Worm (Caenorhabditis elegans) whole organism, mixed stage, embryonic: ENCODE data around the gene M04D8.7.
"Not testable (repeated sequence)": the region's sequence is repeated elsewhere in the genome, so short reads cannot be mapped to it uniquely, and the experiment has no call there.

Experiments used
- blmp-1 ChIP-seq: fragments of 150-350 bp; optimal IDR thresholded peaks from 2 replicates; lab custom pipeline; 2014; ENCODE audit warnings: missing biosample characterization, missing genetic modification characterization
- ceh-39 ChIP-seq: fragments of 150-350 bp; optimal IDR thresholded peaks from 2 replicates; lab custom pipeline; 2014; ENCODE audit warnings: missing biosample characterization, missing genetic modification characterization
- ceh-43 ChIP-seq: fragments of 200-800 bp; sonication (Bioruptor generic); optimal IDR thresholded peaks from 2 replicates; lab custom pipeline; 2018; ENCODE audit warnings: mild to moderate bottlenecking, missing genetic modification characterization, moderate library complexity, missing compliant biosample characterization
- ceh-83 ChIP-seq: fragments of 200-800 bp; sonication (Bioruptor generic); optimal IDR thresholded peaks from 2 replicates; lab custom pipeline; 2018; ENCODE audit warnings: mild to moderate bottlenecking, missing genetic modification characterization, missing compliant biosample characterization
- drap-1 ChIP-seq: fragments of 200-800 bp; sonication (Bioruptor generic); optimal IDR thresholded peaks from 3 replicates; lab custom pipeline; 2018; ENCODE audit warnings: mild to moderate bottlenecking, missing genetic modification characterization, missing compliant biosample characterization
- elt-1 ChIP-seq: sonication (generic microtip); optimal IDR thresholded peaks from 2 replicates; lab custom pipeline; 2017; ENCODE audit warnings: missing genetic modification characterization, mild to moderate bottlenecking, missing compliant biosample characterization, antibody characterized with exemption, moderate library complexity, borderline replicate concordance; ENCODE audit not compliant: insufficient read depth
- flh-1 ChIP-seq: fragments of 200-800 bp; sonication (Bioruptor generic); optimal IDR thresholded peaks from 2 replicates; lab custom pipeline; 2018; ENCODE audit warnings: mild to moderate bottlenecking, missing genetic modification characterization, moderate library complexity, missing compliant biosample characterization
- hlh-1 ChIP-seq: fragments of 150-350 bp; optimal IDR thresholded peaks from 2 replicates; lab custom pipeline; 2014; ENCODE audit warnings: missing biosample characterization, missing genetic modification reagents, missing genetic modification characterization
- lin-13 ChIP-seq: fragments of 150-350 bp; optimal IDR thresholded peaks from 2 replicates; lab custom pipeline; 2014; ENCODE audit warnings: missing biosample characterization, missing genetic modification characterization
- lsy-2 ChIP-seq: fragments of 150-350 bp; optimal IDR thresholded peaks from 2 replicates; lab custom pipeline; 2014; ENCODE audit warnings: missing biosample characterization, missing genetic modification characterization
- mab-5 ChIP-seq: fragments of 150-350 bp; optimal IDR thresholded peaks from 2 replicates; lab custom pipeline; 2014; ENCODE audit warnings: missing biosample characterization, missing genetic modification characterization
- mep-1 ChIP-seq: fragments of 150-350 bp; optimal IDR thresholded peaks from 2 replicates; lab custom pipeline; 2017; ENCODE audit warnings: missing biosample characterization, missing genetic modification reagents, missing genetic modification characterization, inconsistent platforms
- mls-2 ChIP-seq: sonication (generic microtip); optimal IDR thresholded peaks from 2 replicates; lab custom pipeline; 2016; ENCODE audit warnings: mild to moderate bottlenecking, missing genetic modification characterization, moderate library complexity, missing compliant biosample characterization
- nhr-12 ChIP-seq: fragments of 150-350 bp; optimal IDR thresholded peaks from 2 replicates; lab custom pipeline; 2014; ENCODE audit warnings: missing biosample characterization, missing genetic modification characterization
- nhr-2 ChIP-seq: fragments of 150-350 bp; optimal IDR thresholded peaks from 2 replicates; lab custom pipeline; 2014; ENCODE audit warnings: missing biosample characterization, missing genetic modification characterization
- nhr-237 ChIP-seq: fragments of 150-350 bp; optimal IDR thresholded peaks from 2 replicates; lab custom pipeline; 2014; ENCODE audit warnings: missing biosample characterization, missing genetic modification characterization
- sem-2 ChIP-seq: fragments of 200-800 bp; sonication (Bioruptor generic); optimal IDR thresholded peaks from 2 replicates; lab custom pipeline; 2018; ENCODE audit warnings: mild to moderate bottlenecking, missing genetic modification characterization, missing compliant biosample characterization
- snpc-4 ChIP-seq: fragments of 150-350 bp; optimal IDR thresholded peaks from 2 replicates; lab custom pipeline; 2014; ENCODE audit warnings: missing biosample characterization, missing genetic modification characterization
- sptf-1 ChIP-seq: sonication (generic microtip); optimal IDR thresholded peaks from 2 replicates; lab custom pipeline; 2017; ENCODE audit warnings: mild to moderate bottlenecking, missing genetic modification characterization, moderate library complexity, missing compliant biosample characterization
- tbx-8 ChIP-seq: fragments of 200-800 bp; sonication (Bioruptor generic); optimal IDR thresholded peaks from 2 replicates; lab custom pipeline; 2018; ENCODE audit warnings: mild to moderate bottlenecking, missing genetic modification characterization, moderate library complexity, missing compliant biosample characterization
- unc-120 ChIP-seq: sonication (generic microtip); optimal IDR thresholded peaks from 2 replicates; lab custom pipeline; 2017; ENCODE audit warnings: missing genetic modification characterization, missing compliant biosample characterization; ENCODE audit not compliant: poor library complexity, severe bottlenecking
- unc-39 ChIP-seq: fragments of 150-350 bp; optimal IDR thresholded peaks from 2 replicates; lab custom pipeline; 2014; ENCODE audit warnings: missing biosample characterization, missing genetic modification characterization
- unc-62 ChIP-seq: fragments of 150-350 bp; optimal IDR thresholded peaks from 2 replicates; lab custom pipeline; 2014; ENCODE audit warnings: missing biosample characterization, missing genetic modification reagents, missing genetic modification characterization
- zip-8 ChIP-seq: fragments of 150-350 bp; optimal IDR thresholded peaks from 2 replicates; lab custom pipeline; 2014; ENCODE audit warnings: missing biosample characterization, missing genetic modification characterization
- ztf-11 ChIP-seq: fragments of 150-350 bp; optimal IDR thresholded peaks from 2 replicates; lab custom pipeline; 2014; ENCODE audit warnings: missing biosample characterization, missing genetic modification characterization

Gene M04D8.7

DNA sequence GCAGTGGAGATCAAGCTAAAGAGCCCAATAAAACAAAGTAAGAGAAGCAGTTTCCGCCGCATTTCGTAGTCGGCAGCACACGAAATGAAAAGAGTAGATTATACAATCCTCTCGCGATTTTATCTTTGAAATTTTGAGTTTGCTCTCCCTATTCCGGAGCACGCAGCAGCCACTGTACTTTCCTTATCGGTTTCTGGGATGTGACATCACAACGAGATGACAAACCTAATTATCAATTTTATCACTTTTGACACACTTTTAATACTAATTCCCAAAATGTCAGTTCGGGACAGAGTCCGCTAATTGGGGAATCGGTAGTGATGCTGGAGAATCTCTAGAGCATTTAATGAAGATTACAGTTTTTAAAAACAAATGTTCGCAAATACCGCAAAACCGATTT lies 12.4 kb downstream of the M04D8.7 start, which contains the start of gene T16G12.1:
Gene T16G12.1 (minus strand): TSS at position 176 of the 400 bp plus-strand sequence.
- no peak for TF ChIP-seq ceh-43 (GFP tag; lab: Kevin White, UChicago)
- TF ChIP-seq lin-13 = no peak
- no peak for TF ChIP-seq ztf-11 (tag; lab: Kevin White, UChicago)
- TF ChIP-seq tbx-8 (GFP tag; lab: Kevin White, UChicago) = no peak
- TF ChIP-seq unc-39 (tag; lab: Kevin White, UChicago) = no peak
- no peak for TF ChIP-seq drap-1 (GFP tag; lab: Kevin White, UChicago)

DNA sequence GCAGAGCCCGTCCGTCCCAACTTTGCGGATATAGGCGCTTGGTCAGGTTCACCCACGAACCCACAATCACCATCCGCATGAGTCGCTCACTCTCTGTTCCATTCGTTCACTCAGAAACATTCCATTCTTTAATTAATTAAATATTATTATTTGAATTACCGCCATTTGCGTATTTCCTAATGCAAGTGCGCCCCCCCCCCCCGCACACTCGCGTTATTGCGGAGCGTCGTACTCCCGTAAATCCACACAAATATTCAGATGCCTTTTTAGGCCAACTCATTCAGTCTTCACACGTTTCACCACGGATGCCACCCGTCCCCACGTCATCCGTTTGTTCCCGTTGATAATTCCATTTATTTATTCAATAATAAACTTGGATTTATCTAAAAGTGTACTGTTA lies 13.1 kb downstream of the M04D8.7 start, which contains the start of gene T16G12.3:
Gene T16G12.3 (plus strand): TSS at position 301 of the 400 bp plus-strand sequence.
- TF ChIP-seq mep-1, ceh-39, mab-5 (tag; lab: Kevin White, UChicago): not testable (repeated sequence)

DNA sequence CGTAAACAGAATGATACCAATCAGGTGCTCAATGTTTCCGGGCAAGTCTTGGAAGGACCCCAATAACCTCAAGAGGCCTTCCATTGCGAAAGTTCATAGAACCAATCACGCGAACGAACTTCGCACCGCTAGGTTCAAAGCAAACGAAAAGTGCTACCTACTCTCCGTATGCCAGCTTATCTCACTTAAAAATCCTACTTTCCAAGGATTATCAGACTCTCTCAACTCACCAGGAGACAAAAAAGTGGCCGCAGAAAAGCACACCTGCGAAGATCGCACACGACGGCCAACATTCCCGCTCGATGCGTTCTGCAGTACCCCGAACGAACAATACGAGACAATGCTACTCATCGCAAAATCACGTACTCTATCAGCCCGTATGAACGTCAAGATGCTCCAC lies 16.1 kb downstream of the M04D8.7 start, which contains the start of gene T16G12.12:
Gene T16G12.12 (plus strand): TSS at position 301 of the 400 bp plus-strand sequence.
- not testable (repeated sequence) for TF ChIP-seq nhr-12, nhr-2, unc-120 (tag; lab: Kevin White, UChicago)

DNA sequence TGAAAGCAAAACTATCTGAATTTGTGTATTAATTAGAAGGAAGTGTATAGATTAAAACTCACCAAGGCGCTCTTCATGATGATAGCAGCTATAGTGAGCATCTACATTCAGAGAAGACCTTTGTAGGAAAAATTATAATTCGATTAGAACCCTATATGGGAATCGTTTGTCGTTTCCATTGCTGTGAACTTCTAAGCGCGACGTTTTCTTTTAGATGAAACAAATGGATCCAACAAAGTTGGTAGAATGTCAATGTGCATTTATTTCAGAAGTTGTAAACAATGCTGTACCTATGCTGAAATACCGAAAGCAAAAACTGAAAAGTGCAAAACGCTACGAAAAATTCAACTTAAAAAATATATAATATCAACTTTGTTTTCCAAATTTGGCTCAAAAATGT lies 18.8 kb downstream of the M04D8.7 start, which contains the start of gene T16G12.10:
Gene T16G12.10 (minus strand): TSS at position 101 of the 400 bp plus-strand sequence.
- TF ChIP-seq hlh-1 (tag; lab: Kevin White, UChicago) (no peak), lin-13 (no peak), unc-39 (tag; lab: Kevin White, UChicago) (no peak), elt-1 (tag; lab: Kevin White, UChicago) (no peak), nhr-2 (tag; lab: Kevin White, UChicago) (no peak), flh-1 (GFP tag; lab: Kevin White, UChicago) (no peak), tbx-8 (GFP tag; lab: Kevin White, UChicago) (no peak), nhr-12 (tag; lab: Kevin White, UChicago) (no peak), lsy-2 (no peak), mab-5 (tag; lab: Kevin White, UChicago) (no peak), unc-62 (no peak), mep-1 (tag; lab: Kevin White, UChicago) (no peak), snpc-4 (tag; lab: Kevin White, UChicago) (no peak)
- TF ChIP-seq, all 35 proteins: peak for 0

DNA sequence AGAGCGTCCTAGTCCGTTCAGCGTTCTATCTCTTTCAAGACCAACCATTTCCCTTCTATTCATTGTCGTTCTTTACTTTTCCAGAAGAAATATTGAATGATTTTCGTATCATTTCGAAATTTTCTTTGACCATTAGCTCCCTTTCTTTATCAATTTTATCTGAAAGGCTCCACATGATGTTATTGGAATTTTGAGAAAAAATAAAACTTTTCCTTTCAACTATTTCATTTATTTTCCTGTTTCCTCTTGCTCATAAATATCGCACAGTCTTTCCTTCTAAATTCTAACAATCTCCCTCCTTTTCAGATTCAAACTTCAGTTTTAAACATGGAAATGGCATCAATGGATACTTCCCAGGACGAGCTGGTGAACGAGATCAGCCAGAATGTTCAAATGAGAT lies 20.3 kb downstream of the M04D8.7 start, which contains the start of gene T16G12.4:
Gene T16G12.4 (plus strand): TSS at position 301 of the 400 bp plus-strand sequence.
- no peak for TF ChIP-seq zip-8 (tag; lab: Kevin White, UChicago)
- TF ChIP-seq nhr-12 (tag; lab: Kevin White, UChicago) = no peak
- TF ChIP-seq ceh-39 (tag; lab: Kevin White, UChicago) = no peak
- no peak for TF ChIP-seq elt-1 (tag; lab: Kevin White, UChicago)
- TF ChIP-seq nhr-237 = no peak
- TF ChIP-seq tbx-8 (GFP tag; lab: Kevin White, UChicago) = no peak
- TF ChIP-seq, all 35 proteins: peak for 0

DNA sequence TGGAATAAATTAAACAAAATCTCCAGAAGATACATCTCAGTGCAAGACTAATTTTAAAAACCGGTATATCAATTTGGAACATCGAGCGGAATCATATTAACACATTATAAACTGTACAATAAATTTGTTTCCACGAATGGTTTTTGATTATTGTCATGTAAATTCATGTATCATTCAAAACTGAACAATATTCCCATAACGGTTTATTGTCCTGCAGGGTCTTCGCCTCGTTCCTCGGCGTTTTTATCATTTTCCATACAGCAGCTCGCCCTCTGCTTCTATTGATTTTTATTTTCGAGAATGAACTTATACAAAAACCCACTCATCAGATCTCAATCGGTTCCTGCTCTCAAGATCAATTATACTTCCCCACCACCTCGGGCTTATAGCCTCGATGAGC lies 21.8 kb downstream of the M04D8.7 start, which contains the start of gene T16G12.8:
Gene T16G12.8 (plus strand): TSS at position 301 of the 400 bp plus-strand sequence.
- TF ChIP-seq snpc-4 (tag; lab: Kevin White, UChicago) = no peak
- no peak for TF ChIP-seq mls-2
- TF ChIP-seq unc-120 (tag; lab: Kevin White, UChicago) = no peak
- no peak for TF ChIP-seq flh-1 (GFP tag; lab: Kevin White, UChicago)
- no peak for TF ChIP-seq lsy-2
- no peak for TF ChIP-seq sptf-1 (tag; lab: Kevin White, UChicago)
- TF ChIP-seq ceh-39 (tag; lab: Kevin White, UChicago) = no peak
- no peak for TF ChIP-seq sem-2 (GFP tag; lab: Kevin White, UChicago)
- TF ChIP-seq lin-13 = no peak

DNA sequence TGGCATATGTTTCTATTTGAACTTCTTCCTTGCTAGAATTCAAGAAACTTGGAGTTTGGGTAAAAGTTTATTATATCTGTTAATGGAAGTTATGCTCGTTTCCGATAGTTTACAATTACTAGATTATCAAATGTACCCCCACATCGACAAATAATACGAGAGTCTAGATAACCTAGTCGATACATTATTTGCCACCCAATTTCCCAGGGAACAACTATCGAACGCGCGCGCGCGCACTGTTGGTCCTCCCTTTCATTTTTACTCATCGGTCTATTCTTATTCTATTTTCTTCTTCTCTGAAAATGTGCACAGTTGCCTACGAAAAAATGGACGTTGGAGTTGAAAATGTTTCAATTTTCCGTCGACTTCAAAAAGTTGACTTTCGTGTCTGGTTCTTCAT lies 23.3 kb downstream of the M04D8.7 start, which contains the start of gene T16G12.13:
Gene T16G12.13 (plus strand): TSS at position 293 of the 400 bp plus-strand sequence.
- TF ChIP-seq blmp-1 = no peak
- TF ChIP-seq ceh-83 (GFP tag; lab: Kevin White, UChicago) = no peak
